Worm (Caenorhabditis elegans) whole organism, young adult: ENCODE data around the gene Y116A8C.468.

Source experiments
- T07F8.4 ChIP-seq: sonication (generic microtip); optimal IDR thresholded peaks from 2 replicates; lab custom pipeline; 2016; ENCODE audit warnings: mild to moderate bottlenecking, missing genetic modification characterization, moderate library complexity, missing compliant biosample characterization
- attf-5 ChIP-seq: fragments of 200-800 bp; sonication (Bioruptor generic); optimal IDR thresholded peaks from 2 replicates; lab custom pipeline; 2018; ENCODE audit warnings: mild to moderate bottlenecking, missing genetic modification characterization, missing compliant biosample characterization
- ceh-79 ChIP-seq: sonication (generic microtip); optimal IDR thresholded peaks from 2 replicates; lab custom pipeline; 2017; ENCODE audit warnings: mild to moderate bottlenecking, missing genetic modification characterization, missing compliant biosample characterization
- dpff-1 ChIP-seq: sonication (generic microtip); optimal IDR thresholded peaks from 2 replicates; lab custom pipeline; 2017; ENCODE audit warnings: mild to moderate bottlenecking, missing genetic modification characterization, missing compliant biosample characterization
- ekl-4 ChIP-seq: fragments of 200-800 bp; sonication (Bioruptor generic); IDR thresholded peaks from 2 replicates; pipeline ENCODE4 v1.3.6; 2022; ENCODE audit warnings: missing genetic modification reagents, missing genetic modification characterization, missing compliant biosample characterization
- ets-4 ChIP-seq: fragments of 200-800 bp; sonication (Bioruptor generic); optimal IDR thresholded peaks from 2 replicates; lab custom pipeline; 2018; ENCODE audit warnings: mild to moderate bottlenecking, missing genetic modification characterization, missing compliant biosample characterization
- hrde-1 ChIP-seq: sonication (generic microtip); optimal IDR thresholded peaks from 2 replicates; lab custom pipeline; 2016; ENCODE audit warnings: missing genetic modification characterization, mild to moderate bottlenecking, missing compliant biosample characterization, moderate library complexity, missing genotype, missing genetic modification reagents, borderline replicate concordance
- let-607 ChIP-seq, 2 experiments: fragments of 200-800 bp in 1 of 2; sonication (Bioruptor generic) in 1 of 2; sonication (generic microtip) in 1 of 2; optimal IDR thresholded peaks; 2 replicates each; lab custom pipeline; 2016 to 2018; ENCODE audit warnings: mild to moderate bottlenecking in 2 of 2, missing compliant biosample characterization in 2 of 2, missing genetic modification characterization in 2 of 2, moderate library complexity in 2 of 2, missing genotype in 1 of 2
- lsy-27 ChIP-seq: sonication (generic microtip); optimal IDR thresholded peaks from 2 replicates; lab custom pipeline; 2017; ENCODE audit warnings: missing genetic modification characterization, mild to moderate bottlenecking, missing compliant biosample characterization, antibody characterized with exemption, missing genotype, borderline replicate concordance; ENCODE audit not compliant: insufficient read depth
- madf-3 ChIP-seq: fragments of 200-800 bp; sonication (Bioruptor generic); IDR thresholded peaks from 2 replicates; pipeline ENCODE4 v1.3.6; 2022; ENCODE audit warnings: missing genetic modification reagents, missing genetic modification characterization, missing compliant biosample characterization
- nhr-27 ChIP-seq: fragments of 200-800 bp; sonication (Bioruptor generic); optimal IDR thresholded peaks from 2 replicates; lab custom pipeline; 2018; ENCODE audit warnings: mild to moderate bottlenecking, missing genetic modification characterization, moderate library complexity, missing compliant biosample characterization
- pha-4 ChIP-seq: fragments of 150-350 bp; sonication (generic microtip); optimal IDR thresholded peaks from 2 replicates; lab custom pipeline; 2014; ENCODE audit warnings: missing biosample characterization, missing genetic modification reagents, missing genetic modification characterization
- tbx-9 ChIP-seq: sonication (generic microtip); optimal IDR thresholded peaks from 2 replicates; lab custom pipeline; 2016; ENCODE audit warnings: borderline replicate concordance, missing genetic modification characterization, inconsistent platforms, missing compliant biosample characterization
- unc-62 ChIP-seq: fragments of 150-350 bp; optimal IDR thresholded peaks from 2 replicates; lab custom pipeline; 2014; ENCODE audit warnings: missing biosample characterization, missing genetic modification reagents, missing genetic modification characterization

- no peak for TF ChIP-seq tbx-9 (tag; lab: Kevin White, UChicago)
- TF ChIP-seq ekl-4 (GFP tag; lab: Robert Waterston, UW) = no peak
- TF ChIP-seq nhr-27 = no peak
- TF ChIP-seq pha-4 = no peak
- no peak for TF ChIP-seq unc-62 (GFP tag; lab: Kevin White, UChicago)
- TF ChIP-seq ets-4 = no peak
- no peak for TF ChIP-seq lsy-27 (tag; lab: Kevin White, UChicago)
- no peak for TF ChIP-seq hrde-1
- no peak for TF ChIP-seq let-607 (tag; optimal IDR thresholded peaks at IDR 0.05; lab: Kevin White, UChicago)
- TF ChIP-seq attf-5 (GFP tag; lab: Kevin White, UChicago) = no peak
- TF ChIP-seq ceh-79 (tag; lab: Kevin White, UChicago) = no peak
- TF ChIP-seq T07F8.4 (tag; lab: Kevin White, UChicago) = no peak
- no peak for TF ChIP-seq dpff-1 (tag; lab: Kevin White, UChicago)
- TF ChIP-seq madf-3 (GFP tag; lab: Robert Waterston, UW) = no peak
Measured at ce11 chrIV:16919212-16919775, 1.1 kb downstream of the Y116A8C.468 start, which contains the start of the genes Y116A8C.470 and Y116A8C.463.
